Fruit fly (Drosophila melanogaster) whole organism, embryonic: ENCODE measurements around the gene Ask1.
A peak's percentile ranks its signal among the peaks of the same experiment; 100 is the strongest.

Experiments
- CG10654 ChIP-seq: fragments of 200-800 bp; sonication (Bioruptor generic); optimal IDR thresholded peaks from 2 replicates; lab custom pipeline; 2016; ENCODE audit warnings: missing biosample characterization, missing genetic modification characterization
- CG12299 ChIP-seq: fragments of 200-800 bp; sonication (Bioruptor generic); optimal IDR thresholded peaks from 2 replicates; lab custom pipeline; 2018; ENCODE audit warnings: missing biosample characterization, mild to moderate bottlenecking, missing genetic modification characterization
- CG14014 ChIP-seq: fragments of 200-800 bp; sonication (Bioruptor generic); IDR thresholded peaks from 2 replicates; pipeline ENCODE4 v1.3.6; 2022; ENCODE audit warnings: missing biosample characterization, missing genetic modification characterization
- CG31441 ChIP-seq: fragments of 200-800 bp; sonication (Bioruptor generic); IDR thresholded peaks from 2 replicates; pipeline ENCODE4 v1.3.6; 2022; ENCODE audit warnings: missing biosample characterization, missing genetic modification characterization
- CG6254 ChIP-seq: fragments of 200-800 bp; sonication (Bioruptor generic); optimal IDR thresholded peaks from 3 replicates; lab custom pipeline; 2017; ENCODE audit warnings: mild to moderate bottlenecking, missing biosample characterization, missing genetic modification reagents, missing genetic modification characterization
- CG9817 ChIP-seq: fragments of 200-800 bp; sonication (Bioruptor generic); optimal IDR thresholded peaks from 2 replicates; lab custom pipeline; 2018; ENCODE audit warnings: missing biosample characterization, mild to moderate bottlenecking, missing genetic modification characterization, moderate library complexity
- pan ChIP-seq, 4 experiments: fragments of >200 bp in 3 of 4; fragments of 200-800 bp in 1 of 4; sonication (Bioruptor generic) in 1 of 4; optimal IDR thresholded peaks in 3 of 4; IDR thresholded peaks in 1 of 4; 2 replicates each; pipeline versions ENCODE4 v1.3.6 to Lab custom; 2017 to 2022; ENCODE audit warnings: missing biosample characterization in 2 of 4, missing genetic modification characterization in 2 of 4, mixed read lengths in 1 of 4
- ranshi ChIP-seq: fragments of 200-800 bp; sonication (Bioruptor generic); IDR thresholded peaks from 2 replicates; pipeline ENCODE4 v1.3.6; 2022; ENCODE audit warnings: missing biosample characterization, missing genetic modification characterization
- tgo ChIP-seq: fragments of 200-800 bp; sonication (Bioruptor generic); IDR thresholded peaks from 3 replicates; pipeline ENCODE4 v1.3.6; 2022; ENCODE audit warnings: missing biosample characterization, missing genetic modification characterization
- zf30C ChIP-seq: fragments of 200-800 bp; sonication (Bioruptor generic); optimal IDR thresholded peaks from 3 replicates; lab custom pipeline; 2018; ENCODE audit warnings: missing biosample characterization, mild to moderate bottlenecking, missing genetic modification characterization

- TF ChIP-seq tgo (GFP tag; lab: Robert Waterston, UW) (0 out of 3 replicates have a peak, but pooled peaks have one; percentile 17), CG10654 (GFP tag; lab: Kevin White, UChicago) (no peak), ranshi (GFP tag; lab: Robert Waterston, UW) (peak; percentile 24; the same call in 1 of the 2 replicates), CG6254 (GFP tag; lab: Kevin White, UChicago) (peak; percentile 16), CG9817 (tag; lab: Kevin White, UChicago) (no peak), pan (optimal IDR thresholded peaks at IDR 0.05; lab: Kevin White, UChicago) (no peak), pan (GFP tag; optimal IDR thresholded peaks at IDR 0.05 in 1 of 2, IDR thresholded peaks at IDR 0.05 in 1 of 2) (no peak), CG31441 (GFP tag; lab: Robert Waterston, UW) (peak; percentile 47; the same call in 1 of the 2 replicates), CG12299 (tag; lab: Kevin White, UChicago) (peak; percentile 49), zf30C (GFP tag; lab: Kevin White, UChicago) (no peak), CG14014 (GFP tag; lab: Robert Waterston, UW) (0 out of 2 replicates have a peak, but pooled peaks have one; percentile 20)
These were observed 42.8 kb upstream of the Ask1 start, which contains the start of gene bnl for dm6 chr3R:19836687-19837086.
